Worm (Caenorhabditis elegans): ENCODE results near the gene F13E9.13.

DNA sequence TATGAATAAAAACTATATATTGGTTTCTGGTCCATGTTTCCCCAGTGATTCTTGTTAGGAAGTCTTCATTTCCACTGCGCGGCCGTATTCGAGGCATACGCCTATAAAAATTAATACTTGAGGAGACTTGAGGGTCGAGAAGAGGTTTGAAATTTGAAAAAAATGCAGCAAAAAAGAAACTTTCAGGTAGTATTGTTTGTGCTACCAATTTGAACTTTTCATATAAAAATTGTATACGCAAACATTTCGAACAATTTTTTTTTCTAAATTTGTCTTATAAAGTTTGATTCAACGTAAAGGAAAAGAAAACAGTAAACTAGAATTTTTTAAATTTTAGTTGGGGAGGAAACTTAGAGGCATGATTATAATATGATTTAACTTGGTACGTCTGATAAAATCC, 29.5 kb upstream of the F13E9.13 start, which contains the start of gene T11G6.4:
- TF ChIP-seq D1046.2 (GFP tag; IDR thresholded peaks at IDR 0.05): no peak
- TF ChIP-seq snpc-4 (tag; optimal IDR thresholded peaks at IDR 0.05): no peak
- no peak for TF ChIP-seq ces-1 (GFP tag; optimal IDR thresholded peaks at IDR 0.05)

All from whole organism, L4 larva.